Worm (Caenorhabditis elegans): Measurements from ENCODE around the gene hlb-1.

ce11 chrX:13913641-13914040, 31.1 kb upstream of the hlb-1 start:
- TF ChIP-seq cnd-1 (tag; optimal IDR thresholded peaks at IDR 0.05), result no peak
- TF ChIP-seq sptf-1 (tag; optimal IDR thresholded peaks at IDR 0.05), result no peak
- TF ChIP-seq nhr-237 (tag; optimal IDR thresholded peaks at IDR 0.05), result no peak
- no peak for TF ChIP-seq mls-2 (tag; optimal IDR thresholded peaks at IDR 0.05)
- no peak for TF ChIP-seq snpc-4 (tag; optimal IDR thresholded peaks at IDR 0.05)
- TF ChIP-seq nhr-12 (tag; optimal IDR thresholded peaks at IDR 0.05), result no peak
- TF ChIP-seq unc-120 (tag; optimal IDR thresholded peaks at IDR 0.05; ENCODE audit: poor library complexity, severe bottlenecking), result no peak

Data from whole organism, mixed stage, embryonic.